Fruit fly (Drosophila melanogaster) whole organism, embryonic: ENCODE data around the gene UBL3.
A peak's percentile ranks its signal among the peaks of the same experiment; 100 is the strongest.

Experiments used
- BEAF-32 ChIP-seq: fragments of 200-800 bp; sonication (Bioruptor generic); optimal IDR thresholded peaks from 3 replicates; lab custom pipeline; 2017; ENCODE audit warnings: missing biosample characterization, missing genetic modification characterization, mild to moderate bottlenecking, moderate library complexity, missing genetic modification reagents
- CG10209 ChIP-seq: fragments of 200-800 bp; sonication (Bioruptor generic); optimal IDR thresholded peaks from 3 replicates; lab custom pipeline; 2017; ENCODE audit warnings: missing biosample characterization, mild to moderate bottlenecking, missing genetic modification characterization, missing genetic modification reagents
- CG1024 ChIP-seq: fragments of 200-800 bp; sonication (Bioruptor generic); IDR thresholded peaks from 2 replicates; pipeline ENCODE4 v1.3.6; 2022; ENCODE audit warnings: missing biosample characterization, missing genetic modification characterization
- CG10274 ChIP-seq: fragments of 200-800 bp; sonication (Bioruptor generic); optimal IDR thresholded peaks from 3 replicates; lab custom pipeline; 2017; ENCODE audit warnings: missing biosample characterization, mild to moderate bottlenecking, missing genetic modification characterization
- CG10321 ChIP-seq: fragments of 200-800 bp; sonication (Bioruptor generic); IDR thresholded peaks from 2 replicates; pipeline ENCODE4 v1.3.6; 2022; ENCODE audit warnings: missing biosample characterization, missing genetic modification characterization
- CG10979 ChIP-seq: fragments of 200-800 bp; sonication (Bioruptor generic); optimal IDR thresholded peaks from 2 replicates; lab custom pipeline; 2018; ENCODE audit warnings: missing biosample characterization, mild to moderate bottlenecking, missing genetic modification characterization, moderate library complexity
- CG11093 ChIP-seq: fragments of 200-800 bp; sonication (Bioruptor generic); IDR thresholded peaks from 3 replicates; pipeline ENCODE4 v1.3.6; 2022; ENCODE audit warnings: missing biosample characterization, missing genetic modification characterization
- CG11696 ChIP-seq: fragments of 200-800 bp; sonication (Bioruptor generic); IDR thresholded peaks from 2 replicates; pipeline ENCODE4 v1.3.6; 2022; ENCODE audit warnings: missing biosample characterization, missing genetic modification characterization
- CG12071 ChIP-seq: fragments of 200-800 bp; sonication (Bioruptor generic); optimal IDR thresholded peaks from 3 replicates; lab custom pipeline; 2018; ENCODE audit warnings: missing biosample characterization, mild to moderate bottlenecking, missing genetic modification characterization
- CG12299 ChIP-seq: fragments of 200-800 bp; sonication (Bioruptor generic); optimal IDR thresholded peaks from 2 replicates; lab custom pipeline; 2018; ENCODE audit warnings: missing biosample characterization, mild to moderate bottlenecking, missing genetic modification characterization
- CG13894 ChIP-seq: fragments of 200-800 bp; sonication (Bioruptor generic); optimal IDR thresholded peaks from 3 replicates; lab custom pipeline; 2018; ENCODE audit warnings: missing biosample characterization, mild to moderate bottlenecking, missing genetic modification characterization, moderate library complexity
- CG14014 ChIP-seq: fragments of 200-800 bp; sonication (Bioruptor generic); IDR thresholded peaks from 2 replicates; pipeline ENCODE4 v1.3.6; 2022; ENCODE audit warnings: missing biosample characterization, missing genetic modification characterization
- CG15601 ChIP-seq: fragments of 200-800 bp; sonication (Bioruptor generic); optimal IDR thresholded peaks from 3 replicates; lab custom pipeline; 2019; ENCODE audit warnings: missing biosample characterization, mild to moderate bottlenecking, missing genetic modification characterization, moderate library complexity
- CG1603 ChIP-seq: fragments of 200-800 bp; sonication (Bioruptor generic); optimal IDR thresholded peaks from 2 replicates; lab custom pipeline; 2019; ENCODE audit warnings: missing biosample characterization, mild to moderate bottlenecking, missing genetic modification characterization, moderate library complexity
- CG17912 ChIP-seq: fragments of 200-800 bp; sonication (Bioruptor generic); optimal IDR thresholded peaks from 2 replicates; lab custom pipeline; 2018; ENCODE audit warnings: missing biosample characterization, mild to moderate bottlenecking, missing genetic modification characterization
- CG2678 ChIP-seq: fragments of 200-800 bp; sonication (Bioruptor generic); optimal IDR thresholded peaks from 3 replicates; lab custom pipeline; 2019; ENCODE audit warnings: missing biosample characterization, mild to moderate bottlenecking, missing genetic modification characterization, moderate library complexity
- CG33557 ChIP-seq: fragments of 200-800 bp; sonication (Bioruptor generic); optimal IDR thresholded peaks from 2 replicates; lab custom pipeline; 2019; ENCODE audit warnings: missing biosample characterization, mild to moderate bottlenecking, missing genetic modification characterization, moderate library complexity
- CG3838 ChIP-seq: fragments of 200-800 bp; sonication (Bioruptor generic); optimal IDR thresholded peaks from 3 replicates; lab custom pipeline; 2016; ENCODE audit warnings: missing biosample characterization, missing genetic modification characterization
- CG4328 ChIP-seq: fragments of 200-800 bp; sonication (Bioruptor generic); optimal IDR thresholded peaks from 3 replicates; lab custom pipeline; 2017; ENCODE audit warnings: missing biosample characterization, missing genetic modification reagents, missing genetic modification characterization
- CG4707 ChIP-seq: fragments of 200-800 bp; sonication (Bioruptor generic); optimal IDR thresholded peaks from 2 replicates; lab custom pipeline; 2018; ENCODE audit warnings: missing biosample characterization, mild to moderate bottlenecking, missing genetic modification characterization, moderate library complexity
- CG4854 ChIP-seq: fragments of 200-800 bp; sonication (Bioruptor generic); optimal IDR thresholded peaks from 2 replicates; lab custom pipeline; 2016; ENCODE audit warnings: missing biosample characterization, missing genetic modification characterization, inconsistent platforms
- CG6791 ChIP-seq: fragments of 200-800 bp; sonication (Bioruptor generic); IDR thresholded peaks from 3 replicates; pipeline ENCODE4 v1.3.6; 2022; ENCODE audit warnings: missing biosample characterization, missing genetic modification characterization; ENCODE audit not compliant: partially characterized antibody
- CG7745 ChIP-seq: fragments of 200-800 bp; sonication (Bioruptor generic); optimal IDR thresholded peaks from 2 replicates; lab custom pipeline; 2018; ENCODE audit warnings: missing biosample characterization, mild to moderate bottlenecking, missing genetic modification characterization, moderate library complexity
- CG9797 ChIP-seq: fragments of 200-800 bp; sonication (Bioruptor generic); optimal IDR thresholded peaks from 3 replicates; lab custom pipeline; 2018; ENCODE audit warnings: missing biosample characterization, mild to moderate bottlenecking, missing genetic modification characterization
- Camta ChIP-seq: fragments of 200-800 bp; sonication (Bioruptor generic); optimal IDR thresholded peaks from 2 replicates; lab custom pipeline; 2016; ENCODE audit warnings: missing biosample characterization, missing genetic modification characterization
- D19A ChIP-seq: fragments of 200-800 bp; optimal IDR thresholded peaks from 3 replicates; lab custom pipeline; 2019; ENCODE audit warnings: missing biosample characterization, mild to moderate bottlenecking, missing genetic modification characterization, moderate library complexity
- Dbx ChIP-seq: fragments of 200-800 bp; sonication (Bioruptor generic); IDR thresholded peaks from 3 replicates; pipeline ENCODE4 v1.3.6; 2022; ENCODE audit warnings: missing biosample characterization, missing genetic modification characterization
- Deaf1 ChIP-seq: fragments of 200-800 bp; optimal IDR thresholded peaks from 3 replicates; lab custom pipeline; 2019; ENCODE audit warnings: missing biosample characterization, mild to moderate bottlenecking, missing genetic modification characterization, moderate library complexity
- Dll ChIP-seq: fragments of 200-800 bp; sonication (Bioruptor generic); IDR thresholded peaks from 4 replicates; pipeline ENCODE4 v1.3.6; 2022; ENCODE audit warnings: missing biosample characterization, missing genetic modification characterization; ENCODE audit not compliant: partially characterized antibody
- Gug ChIP-seq: fragments of 200-800 bp; sonication (Bioruptor generic); IDR thresholded peaks from 4 replicates; pipeline ENCODE4 v1.3.6; 2022; ENCODE audit warnings: missing biosample characterization, missing genetic modification characterization
- MESR4 ChIP-seq: fragments of 200-800 bp; sonication (Bioruptor generic); optimal IDR thresholded peaks from 2 replicates; lab custom pipeline; 2018; ENCODE audit warnings: missing biosample characterization, mild to moderate bottlenecking, missing genetic modification characterization, moderate library complexity
- NK7.1 ChIP-seq: fragments of 200-800 bp; sonication (Bioruptor generic); optimal IDR thresholded peaks from 3 replicates; lab custom pipeline; 2016; ENCODE audit warnings: missing biosample characterization, missing genetic modification characterization
- Nf-YC ChIP-seq: fragments of 200-800 bp; optimal IDR thresholded peaks from 3 replicates; lab custom pipeline; 2019; ENCODE audit warnings: missing biosample characterization, mild to moderate bottlenecking, missing genetic modification characterization, moderate library complexity
- Pdp1 ChIP-seq, 2 experiments: fragments of 200-800 bp; sonication (Bioruptor generic); optimal IDR thresholded peaks; 3 replicates each; lab custom pipeline; 2016; ENCODE audit warnings: missing biosample characterization in 2 of 2, missing genetic modification characterization in 2 of 2, mild to moderate bottlenecking in 1 of 2, moderate library complexity in 1 of 2
- Sry-δ ChIP-seq: fragments of 200-800 bp; sonication (Bioruptor generic); optimal IDR thresholded peaks from 2 replicates; lab custom pipeline; 2016; ENCODE audit warnings: missing biosample characterization, missing genetic modification characterization
- amos ChIP-seq: fragments of 200-800 bp; sonication (Bioruptor generic); IDR thresholded peaks from 2 replicates; pipeline ENCODE4 v1.3.6; 2022; ENCODE audit warnings: missing biosample characterization, missing genetic modification characterization; ENCODE audit not compliant: partially characterized antibody
- cad ChIP-seq: fragments of >200 bp; optimal IDR thresholded peaks from 2 replicates; lab custom pipeline; 2017; ENCODE audit warnings: missing biosample characterization, missing genetic modification characterization
- dm ChIP-seq: fragments of 200-800 bp; sonication (Bioruptor generic); optimal IDR thresholded peaks from 3 replicates; lab custom pipeline; 2016; ENCODE audit warnings: missing biosample characterization, missing genetic modification characterization
- fd3F ChIP-seq: fragments of 200-800 bp; sonication (Bioruptor generic); optimal IDR thresholded peaks from 2 replicates; lab custom pipeline; 2018; ENCODE audit warnings: missing biosample characterization, mild to moderate bottlenecking, missing genetic modification characterization, moderate library complexity
- ftz-f1 ChIP-seq: fragments of 200-800 bp; sonication (Bioruptor generic); optimal IDR thresholded peaks from 2 replicates; lab custom pipeline; 2016; ENCODE audit warnings: missing biosample characterization, missing genetic modification characterization
- hb ChIP-seq: fragments of 200-800 bp; sonication (Bioruptor generic); IDR thresholded peaks from 3 replicates; pipeline ENCODE4 v1.3.6; 2022; ENCODE audit warnings: missing biosample characterization, missing genetic modification characterization; ENCODE audit not compliant: partially characterized antibody
- mam ChIP-seq: fragments of 200-800 bp; sonication (Bioruptor generic); optimal IDR thresholded peaks from 3 replicates; lab custom pipeline; 2016; ENCODE audit warnings: missing biosample characterization, missing genetic modification characterization
- oc ChIP-seq: fragments of 200-800 bp; sonication (Bioruptor generic); optimal IDR thresholded peaks from 2 replicates; lab custom pipeline; 2018; ENCODE audit warnings: missing biosample characterization, mild to moderate bottlenecking, missing genetic modification characterization, moderate library complexity
- odd ChIP-seq: fragments of 200-800 bp; sonication (Bioruptor generic); optimal IDR thresholded peaks from 2 replicates; lab custom pipeline; 2017; ENCODE audit warnings: missing biosample characterization, mild to moderate bottlenecking, missing genetic modification characterization
- pb ChIP-seq: fragments of 200-800 bp; sonication (Bioruptor generic); optimal IDR thresholded peaks from 3 replicates; lab custom pipeline; 2016; ENCODE audit warnings: missing biosample characterization, missing genetic modification characterization
- peb ChIP-seq: fragments of 200-800 bp; sonication (Bioruptor generic); IDR thresholded peaks from 2 replicates; pipeline ENCODE4 v1.3.6; 2022; ENCODE audit warnings: missing biosample characterization, missing genetic modification characterization
- pzg ChIP-seq: fragments of 200-800 bp; sonication (Bioruptor generic); optimal IDR thresholded peaks from 3 replicates; lab custom pipeline; 2018; ENCODE audit warnings: missing biosample characterization, mild to moderate bottlenecking, missing genetic modification characterization, moderate library complexity
- stc ChIP-seq: fragments of 200-800 bp; sonication (Bioruptor generic); IDR thresholded peaks from 2 replicates; pipeline ENCODE4 v1.3.6; 2022; ENCODE audit warnings: missing biosample characterization, missing genetic modification characterization
- trem ChIP-seq: fragments of 200-800 bp; optimal IDR thresholded peaks from 3 replicates; lab custom pipeline; 2019; ENCODE audit warnings: missing biosample characterization, mild to moderate bottlenecking, missing genetic modification characterization, moderate library complexity
- ttk ChIP-seq: fragments of 200-800 bp; sonication (Bioruptor generic); IDR thresholded peaks from 2 replicates; pipeline ENCODE4 v2.1.2; 2022; ENCODE audit warnings: missing biosample characterization, missing genetic modification characterization
- usp ChIP-seq: fragments of >200 bp; optimal IDR thresholded peaks from 2 replicates; lab custom pipeline; 2017; ENCODE audit warnings: missing biosample characterization, missing genetic modification characterization

UBL3 gene

DNA sequence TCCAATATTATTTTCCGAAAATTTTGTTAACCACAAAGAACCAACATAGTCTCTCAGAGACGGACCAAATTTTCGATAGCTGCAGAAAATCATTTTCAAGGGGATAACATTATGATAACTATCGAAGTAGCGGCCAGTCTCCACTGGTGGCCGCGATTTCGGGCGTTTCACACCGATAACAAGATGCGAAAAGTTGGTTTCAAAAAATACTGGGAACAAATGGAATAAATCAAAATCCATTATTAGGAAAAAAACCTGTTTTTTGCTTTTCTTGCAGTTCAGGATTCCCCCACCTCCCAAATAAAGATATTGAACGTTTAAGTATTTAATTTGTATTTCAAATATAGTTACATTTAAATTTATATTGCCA is 34.3 kb upstream of the UBL3 start, which contains the start of gene tay (continued):
- TF ChIP-seq odd (no peak), CG9797 (peak; percentile 38), CG4328 (no peak), CG3838 (GFP tag; lab: Kevin White, UChicago) (no peak), mam (GFP tag; lab: Kevin White, UChicago) (no peak), stc (GFP tag; lab: Robert Waterston, UW) (no peak), usp (no peak), CG4854 (GFP tag; lab: Kevin White, UChicago) (no peak), fd3F (GFP tag; lab: Kevin White, UChicago) (no peak), Dll (no peak), cad (GFP tag; lab: Kevin White, UChicago) (no peak), BEAF-32 (GFP tag; lab: Kevin White, UChicago) (peak; percentile 81), oc (no peak), peb (no peak), CG12071 (GFP tag; lab: Kevin White, UChicago) (no peak), Pdp1 (GFP tag; optimal IDR thresholded peaks at IDR 0.05; lab: Kevin White, UChicago) (peak in 1 of 2 experiments; percentile 34), ttk (GFP tag; lab: Robert Waterston, UW) (no peak), CG14014 (GFP tag; lab: Robert Waterston, UW) (no peak), CG2678 (tag; lab: Kevin White, UChicago) (no peak), MESR4 (GFP tag; lab: Kevin White, UChicago) (peak; percentile 37), CG10209 (GFP tag; lab: Kevin White, UChicago) (no peak), hb (GFP tag; lab: Robert Waterston, UW) (peak; percentile 42; the same call in 1 of the 3 replicates), CG15601 (no peak), CG12299 (tag; lab: Kevin White, UChicago) (peak; percentile 1), CG10321 (no peak), Dbx (GFP tag; lab: Robert Waterston, UW) (no peak), CG17912 (GFP tag; lab: Kevin White, UChicago) (no peak), CG33557 (GFP tag; lab: Kevin White, UChicago) (no peak), ftz-f1 (GFP tag; lab: Kevin White, UChicago) (peak; percentile 56), Deaf1 (tag; lab: Kevin White, UChicago) (no peak), trem (peak; percentile 15), CG6791 (peak; percentile 64; the same call in 2 of the 3 replicates), amos (GFP tag; lab: Robert Waterston, UW) (peak; percentile 82), CG7745 (tag; lab: Kevin White, UChicago) (no peak), Gug (GFP tag; lab: Robert Waterston, UW) (no peak; the same call in 3 of the 4 replicates), CG10979 (no peak), CG11696 (GFP tag; lab: Robert Waterston, UW) (no peak), Sry-δ (peak; percentile 91), Camta (GFP tag; lab: Kevin White, UChicago) (no peak), Nf-YC (tag; lab: Kevin White, UChicago) (no peak), dm (GFP tag; lab: Kevin White, UChicago) (no peak), CG1024 (peak; percentile 84), CG4707 (GFP tag; lab: Kevin White, UChicago) (no peak), CG10274 (no peak), CG1603 (tag; lab: Kevin White, UChicago) (no peak), NK7.1 (GFP tag; lab: Kevin White, UChicago) (no peak), pb (no peak), pzg (GFP tag; lab: Kevin White, UChicago) (peak; percentile 84), D19A (tag; lab: Kevin White, UChicago) (no peak), CG11093 (GFP tag; lab: Robert Waterston, UW) (no peak), CG13894 (tag; lab: Kevin White, UChicago) (peak; percentile 58)
